Worm (Caenorhabditis elegans) whole organism, L2 larva: Measurements from ENCODE around the gene F11D11.4.

Experiments
- F13H6.1 ChIP-seq: sonication (generic microtip); optimal IDR thresholded peaks from 2 replicates; lab custom pipeline; 2016; ENCODE audit warnings: missing genetic modification characterization, missing compliant biosample characterization
- Y55F3AM.14 ChIP-seq: fragments of 200-800 bp; sonication (Bioruptor generic); optimal IDR thresholded peaks from 2 replicates; lab custom pipeline; 2018; ENCODE audit warnings: mild to moderate bottlenecking, missing genetic modification characterization, missing compliant biosample characterization
- ZK546.5 ChIP-seq: sonication (generic microtip); optimal IDR thresholded peaks from 2 replicates; lab custom pipeline; 2017; ENCODE audit warnings: missing biosample characterization, missing genetic modification characterization
- ama-1 ChIP-seq: fragments of 150-350 bp; optimal IDR thresholded peaks from 2 replicates; lab custom pipeline; 2018; ENCODE audit warnings: inconsistent platforms
- blmp-1 ChIP-seq: sonication (generic microtip); optimal IDR thresholded peaks from 2 replicates; lab custom pipeline; 2017; ENCODE audit warnings: missing genetic modification characterization, mild to moderate bottlenecking, missing compliant biosample characterization, antibody characterized with exemption, moderate library complexity; ENCODE audit not compliant: insufficient read depth
- ceh-16 ChIP-seq: fragments of 150-350 bp; optimal IDR thresholded peaks from 2 replicates; lab custom pipeline; 2014; ENCODE audit warnings: missing biosample characterization, missing genetic modification characterization
- ceh-82 ChIP-seq: fragments of 150-350 bp; optimal IDR thresholded peaks from 2 replicates; lab custom pipeline; 2014; ENCODE audit warnings: missing biosample characterization, missing genetic modification characterization
- dmd-4 ChIP-seq: sonication (generic microtip); optimal IDR thresholded peaks from 2 replicates; lab custom pipeline; 2017; ENCODE audit warnings: missing biosample characterization, missing genetic modification characterization
- egl-27 ChIP-seq: sonication (generic microtip); optimal IDR thresholded peaks from 3 replicates; lab custom pipeline; 2017; ENCODE audit warnings: missing biosample characterization, missing genetic modification reagents, missing genetic modification characterization
- elt-1 ChIP-seq: fragments of 150-350 bp; optimal IDR thresholded peaks from 2 replicates; lab custom pipeline; 2014; ENCODE audit warnings: missing biosample characterization, missing genetic modification characterization
- elt-3 ChIP-seq: sonication (generic microtip); optimal IDR thresholded peaks from 2 replicates; lab custom pipeline; 2017; ENCODE audit warnings: missing biosample characterization, missing genetic modification characterization
- fos-1 ChIP-seq: fragments of 150-350 bp; optimal IDR thresholded peaks from 2 replicates; lab custom pipeline; 2014; ENCODE audit warnings: missing biosample characterization, missing genetic modification characterization
- gmeb-1 ChIP-seq: fragments of 150-350 bp; optimal IDR thresholded peaks from 2 replicates; lab custom pipeline; 2014; ENCODE audit warnings: missing biosample characterization, missing genetic modification characterization
- lin-11 ChIP-seq: fragments of 150-350 bp; sonication (generic microtip); optimal IDR thresholded peaks from 2 replicates; lab custom pipeline; 2014; ENCODE audit warnings: missing biosample characterization, missing genetic modification characterization, inconsistent platforms, mixed read lengths
- lin-13 ChIP-seq: fragments of 150-350 bp; optimal IDR thresholded peaks from 2 replicates; lab custom pipeline; 2014; ENCODE audit warnings: missing biosample characterization, missing genetic modification reagents, missing genetic modification characterization
- lin-39 ChIP-seq: fragments of 150-350 bp; optimal IDR thresholded peaks from 2 replicates; lab custom pipeline; 2014; ENCODE audit warnings: missing biosample characterization, missing genetic modification reagents, missing genetic modification characterization
- lsy-2 ChIP-seq, 2 experiments: fragments of 150-350 bp in 1 of 2; sonication (generic microtip) in 1 of 2; optimal IDR thresholded peaks; 2 replicates each; lab custom pipeline; 2014 to 2017; ENCODE audit warnings: missing biosample characterization in 2 of 2, missing genetic modification characterization in 2 of 2
- mdl-1 ChIP-seq, 2 experiments: fragments of 150-350 bp in 1 of 2; sonication (generic microtip) in 1 of 2; optimal IDR thresholded peaks; 2 replicates each; lab custom pipeline; 2017; ENCODE audit warnings: missing biosample characterization in 2 of 2, missing genetic modification characterization in 2 of 2
- nhr-10 ChIP-seq: sonication (generic microtip); optimal IDR thresholded peaks from 2 replicates; lab custom pipeline; 2017; ENCODE audit warnings: missing biosample characterization, missing genetic modification characterization
- nhr-11 ChIP-seq: fragments of 150-350 bp; optimal IDR thresholded peaks from 2 replicates; lab custom pipeline; 2014; ENCODE audit warnings: missing biosample characterization, missing genetic modification characterization
- nhr-12 ChIP-seq: fragments of 150-350 bp; optimal IDR thresholded peaks from 2 replicates; lab custom pipeline; 2014; ENCODE audit warnings: missing biosample characterization, missing genetic modification characterization
- nhr-129 ChIP-seq: fragments of 150-350 bp; optimal IDR thresholded peaks from 2 replicates; lab custom pipeline; 2014; ENCODE audit warnings: missing biosample characterization, missing genetic modification characterization
- nhr-21 ChIP-seq: fragments of 150-350 bp; optimal IDR thresholded peaks from 2 replicates; lab custom pipeline; 2014; ENCODE audit warnings: missing biosample characterization, missing genetic modification characterization
- nhr-23 ChIP-seq: fragments of 150-350 bp; optimal IDR thresholded peaks from 2 replicates; lab custom pipeline; 2014; ENCODE audit warnings: missing biosample characterization, missing genetic modification reagents, missing genetic modification characterization
- nhr-237 ChIP-seq: fragments of 150-350 bp; optimal IDR thresholded peaks from 2 replicates; lab custom pipeline; 2014; ENCODE audit warnings: missing biosample characterization, missing genetic modification characterization
- nhr-25 ChIP-seq: fragments of 150-350 bp; sonication (generic microtip); optimal IDR thresholded peaks from 3 replicates; lab custom pipeline; 2014; ENCODE audit warnings: missing biosample characterization, missing genetic modification characterization
- nhr-6 ChIP-seq: fragments of 150-350 bp; optimal IDR thresholded peaks from 2 replicates; lab custom pipeline; 2014; ENCODE audit warnings: missing biosample characterization, missing genetic modification characterization
- nhr-77 ChIP-seq: fragments of 150-350 bp; optimal IDR thresholded peaks from 2 replicates; lab custom pipeline; 2014; ENCODE audit warnings: missing biosample characterization, missing genetic modification characterization
- sem-4 ChIP-seq: fragments of 150-350 bp; optimal IDR thresholded peaks from 2 replicates; lab custom pipeline; 2014; ENCODE audit warnings: missing biosample characterization, missing genetic modification reagents, missing genetic modification characterization
- skn-1 ChIP-seq: sonication (generic microtip); optimal IDR thresholded peaks from 2 replicates; lab custom pipeline; 2017; ENCODE audit warnings: missing biosample characterization, missing genetic modification characterization
- sma-3 ChIP-seq: sonication (generic microtip); optimal IDR thresholded peaks from 2 replicates; lab custom pipeline; 2016; ENCODE audit warnings: missing genetic modification reagents, missing genetic modification characterization, missing compliant biosample characterization
- unc-55 ChIP-seq: fragments of 150-350 bp; sonication (generic microtip); optimal IDR thresholded peaks from 3 replicates; lab custom pipeline; 2014; ENCODE audit warnings: missing biosample characterization, missing genetic modification reagents, missing genetic modification characterization
- unc-62 ChIP-seq: fragments of 150-350 bp; optimal IDR thresholded peaks from 2 replicates; lab custom pipeline; 2014; ENCODE audit warnings: missing biosample characterization, missing genetic modification reagents, missing genetic modification characterization
- zag-1 ChIP-seq: fragments of 150-350 bp; optimal IDR thresholded peaks from 2 replicates; lab custom pipeline; 2014; ENCODE audit warnings: missing biosample characterization, missing genetic modification characterization
- ztf-1 ChIP-seq: fragments of 200-800 bp; sonication (Bioruptor generic); conservative IDR thresholded peaks from 2 replicates; pipeline ENCODE4 v1.3.6; 2022; ENCODE audit warnings: missing genetic modification characterization, missing compliant biosample characterization
- ztf-11 ChIP-seq: sonication (generic microtip); optimal IDR thresholded peaks from 2 replicates; lab custom pipeline; 2017; ENCODE audit warnings: missing biosample characterization, missing genetic modification characterization

F11D11.4 gene

DNA sequence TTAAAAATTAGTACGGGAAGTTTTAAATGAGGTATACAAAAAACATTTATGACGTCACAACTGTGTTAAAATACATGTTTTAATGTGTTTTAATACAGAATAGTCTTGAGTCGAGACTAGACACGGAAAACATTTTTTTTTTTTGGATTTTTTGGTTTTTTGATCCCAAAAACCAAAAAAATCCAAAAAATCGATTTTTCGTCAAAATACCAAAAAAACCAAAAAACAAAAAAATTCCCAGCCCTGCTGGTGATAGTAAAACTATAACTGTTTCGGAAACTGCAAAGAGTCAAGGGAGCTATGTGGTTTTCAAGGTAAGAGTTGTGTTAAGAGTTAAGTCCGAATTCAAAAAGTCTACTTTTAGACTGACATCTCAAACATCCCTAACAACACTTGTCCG, at the start of gene F11D11.4:
Gene F11D11.4, plus strand, starts transcription at position 301 of the 400 bp plus-strand sequence.
- TF ChIP-seq egl-27 (tag; lab: Kevin White, UChicago) (no peak), elt-3 (tag; lab: Kevin White, UChicago) (no peak), ama-1 (lab: Kevin White, UChicago) (no peak), F13H6.1 (tag; lab: Kevin White, UChicago) (no peak), nhr-77 (tag; lab: Kevin White, UChicago) (no peak), mdl-1 (tag; optimal IDR thresholded peaks at IDR 0.05; lab: Kevin White, UChicago) (no peak), nhr-23 (tag; lab: Kevin White, UChicago) (no peak), nhr-12 (tag; lab: Kevin White, UChicago) (no peak), Y55F3AM.14 (no peak), nhr-237 (no peak), nhr-11 (tag; lab: Kevin White, UChicago) (no peak), nhr-129 (no peak), blmp-1 (tag; lab: Kevin White, UChicago) (no peak), unc-62 (GFP tag; lab: Kevin White, UChicago) (no peak), zag-1 (tag; lab: Kevin White, UChicago) (no peak), sma-3 (GFP tag; lab: Kevin White, UChicago) (no peak), ceh-82 (tag; lab: Kevin White, UChicago) (no peak), lsy-2 (tag; optimal IDR thresholded peaks at IDR 0.05; lab: Kevin White, UChicago) (no peak), lin-39 (tag; lab: Kevin White, UChicago) (no peak), lin-13 (GFP tag; lab: Kevin White, UChicago) (no peak)

- TF ChIP-seq ztf-1: no peak
- no peak for TF ChIP-seq dmd-4 (tag; lab: Kevin White, UChicago)
- no peak for TF ChIP-seq nhr-129
- no peak for TF ChIP-seq nhr-6 (tag; lab: Kevin White, UChicago)
- no peak for TF ChIP-seq lin-11 (tag; lab: Kevin White, UChicago)
- no peak for TF ChIP-seq lin-13 (GFP tag; lab: Kevin White, UChicago)
- TF ChIP-seq nhr-10 (tag; lab: Kevin White, UChicago): no peak
- no peak for TF ChIP-seq skn-1 (tag; lab: Kevin White, UChicago)
- no peak for TF ChIP-seq sem-4
- no peak for TF ChIP-seq ztf-11 (tag; lab: Kevin White, UChicago)
- TF ChIP-seq unc-55 (GFP tag; lab: Kevin White, UChicago): no peak
- TF ChIP-seq gmeb-1 (tag; lab: Kevin White, UChicago): no peak
- TF ChIP-seq elt-3 (tag; lab: Kevin White, UChicago): no peak
- TF ChIP-seq nhr-237: no peak
- TF ChIP-seq nhr-21 (tag; lab: Kevin White, UChicago): no peak
- no peak for TF ChIP-seq ceh-16 (tag; lab: Kevin White, UChicago)
- no peak for TF ChIP-seq Y55F3AM.14
- no peak for TF ChIP-seq ama-1 (lab: Kevin White, UChicago)
Measured at ce11 chrV:18712118-18712517, 49.1 kb upstream of the F11D11.4 start.

DNA sequence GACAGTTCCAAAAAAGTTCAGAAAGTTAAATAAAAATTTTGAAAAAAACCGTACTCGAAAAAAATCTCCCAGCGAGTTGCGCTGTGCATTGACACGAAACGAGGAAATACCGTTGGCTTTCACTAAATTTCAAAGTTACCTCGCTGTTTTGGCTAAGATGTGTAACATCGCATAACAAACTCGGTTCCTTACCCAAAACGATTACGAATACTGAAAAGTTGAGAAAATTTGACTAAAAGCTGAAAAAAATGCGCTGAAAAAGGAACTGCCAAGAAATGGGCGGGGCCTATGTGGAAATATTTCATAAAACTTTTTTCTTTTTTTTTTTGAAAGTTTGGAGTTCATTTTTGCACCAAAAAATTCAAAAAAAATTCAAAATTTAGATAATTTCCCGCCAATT, 41.8 kb upstream of the F11D11.4 start:
- TF ChIP-seq ztf-1 (no peak), nhr-129 (no peak), sem-4 (no peak), nhr-25 (tag; lab: Kevin White, UChicago) (no peak), nhr-23 (tag; lab: Kevin White, UChicago) (peak; percentile 34), nhr-237 (no peak)

DNA sequence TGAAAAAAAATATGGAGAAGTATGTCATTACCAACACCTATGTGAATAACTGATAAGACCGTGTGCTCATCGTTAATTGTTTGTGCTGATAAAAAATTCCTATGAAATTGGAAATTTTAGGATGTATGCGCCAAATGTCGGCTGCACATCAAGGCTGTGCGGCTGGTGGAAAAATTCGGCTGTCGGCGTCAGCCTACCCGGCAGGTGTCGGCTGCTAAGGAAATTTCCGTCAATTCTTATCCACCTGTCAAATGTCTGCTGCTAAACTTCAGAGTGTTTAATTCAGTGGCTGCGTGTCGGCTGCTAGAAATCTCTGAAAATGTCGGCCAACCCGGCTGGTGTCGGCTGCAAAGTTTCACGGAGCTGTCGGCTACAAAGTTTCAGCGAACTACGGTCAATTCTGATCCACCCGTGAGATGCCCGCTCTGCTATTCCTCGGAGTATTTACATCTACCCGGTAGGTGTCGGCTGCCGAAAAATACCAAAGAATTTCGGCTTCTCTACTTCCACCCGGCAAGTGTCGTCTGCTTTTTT, 41.2 kb upstream of the F11D11.4 start, which contains the start of gene Y17D7C.2:
Gene Y17D7C.2, minus strand, starts transcription at position 32 of the 534 bp plus-strand sequence.
- peak; percentile 91 for TF ChIP-seq fos-1 (tag; lab: Kevin White, UChicago)
- TF ChIP-seq elt-1 (tag; lab: Kevin White, UChicago): no peak
- TF ChIP-seq lsy-2 (tag; optimal IDR thresholded peaks at IDR 0.05; lab: Kevin White, UChicago): no peak
- TF ChIP-seq ZK546.5 (tag; lab: Kevin White, UChicago): no peak
